Fruit fly (Drosophila melanogaster) whole organism, embryonic: ENCODE data around the gene CG31637.

Experiments used
- Ada2b ChIP-seq: fragments of 200-800 bp; sonication (Bioruptor generic); IDR thresholded peaks from 2 replicates; pipeline ENCODE4 v1.3.6; 2022; ENCODE audit warnings: missing biosample characterization, missing genetic modification characterization
- Atf3 ChIP-seq: fragments of 200-800 bp; sonication (Bioruptor generic); optimal IDR thresholded peaks from 3 replicates; lab custom pipeline; 2016; ENCODE audit warnings: missing biosample characterization, missing genetic modification characterization
- CG10274 ChIP-seq: fragments of 200-800 bp; sonication (Bioruptor generic); optimal IDR thresholded peaks from 3 replicates; lab custom pipeline; 2017; ENCODE audit warnings: missing biosample characterization, mild to moderate bottlenecking, missing genetic modification characterization
- CG10366 ChIP-seq: fragments of 200-800 bp; sonication (Bioruptor generic); IDR thresholded peaks from 2 replicates; pipeline ENCODE4 v1.3.6; 2022; ENCODE audit warnings: missing biosample characterization, missing genetic modification characterization
- CG10543 ChIP-seq: fragments of 200-800 bp; sonication (Bioruptor generic); optimal IDR thresholded peaks from 3 replicates; lab custom pipeline; 2017; ENCODE audit warnings: missing biosample characterization, mild to moderate bottlenecking, missing genetic modification characterization, moderate library complexity
- CG10959 ChIP-seq: fragments of 200-800 bp; sonication (Bioruptor generic); IDR thresholded peaks from 2 replicates; pipeline ENCODE4 v1.3.6; 2022; ENCODE audit warnings: missing biosample characterization, missing genetic modification characterization
- CG11504 ChIP-seq: fragments of 200-800 bp; sonication (Bioruptor generic); optimal IDR thresholded peaks from 3 replicates; lab custom pipeline; 2019; ENCODE audit warnings: missing biosample characterization, mild to moderate bottlenecking, missing genetic modification characterization, moderate library complexity
- CG11696 ChIP-seq: fragments of 200-800 bp; sonication (Bioruptor generic); IDR thresholded peaks from 2 replicates; pipeline ENCODE4 v1.3.6; 2022; ENCODE audit warnings: missing biosample characterization, missing genetic modification characterization
- CG15011 ChIP-seq: fragments of 200-800 bp; sonication (Bioruptor generic); optimal IDR thresholded peaks from 3 replicates; lab custom pipeline; 2018; ENCODE audit warnings: missing biosample characterization, mild to moderate bottlenecking, missing genetic modification characterization
- CG1529 ChIP-seq: fragments of 200-800 bp; sonication (Bioruptor generic); optimal IDR thresholded peaks from 3 replicates; lab custom pipeline; 2018; ENCODE audit warnings: missing biosample characterization, missing genetic modification characterization
- CG16863 ChIP-seq: fragments of 200-800 bp; sonication (Bioruptor generic); optimal IDR thresholded peaks from 3 replicates; lab custom pipeline; 2016; ENCODE audit warnings: missing biosample characterization, missing genetic modification characterization
- CG17359 ChIP-seq: fragments of 200-800 bp; sonication (Bioruptor generic); optimal IDR thresholded peaks from 3 replicates; lab custom pipeline; 2018; ENCODE audit warnings: missing biosample characterization, mild to moderate bottlenecking, missing genetic modification characterization, moderate library complexity
- CG1792 ChIP-seq: fragments of 200-800 bp; sonication (Bioruptor generic); optimal IDR thresholded peaks from 2 replicates; lab custom pipeline; 2016; ENCODE audit warnings: missing biosample characterization, missing genetic modification characterization
- CG18599 ChIP-seq: fragments of 200-800 bp; sonication (Bioruptor generic); optimal IDR thresholded peaks from 3 replicates; lab custom pipeline; 2017; ENCODE audit warnings: missing biosample characterization, missing genetic modification characterization, mild to moderate bottlenecking, moderate library complexity, missing genetic modification reagents
- CG2678 ChIP-seq: fragments of 200-800 bp; sonication (Bioruptor generic); optimal IDR thresholded peaks from 3 replicates; lab custom pipeline; 2019; ENCODE audit warnings: missing biosample characterization, mild to moderate bottlenecking, missing genetic modification characterization, moderate library complexity
- CG32772 ChIP-seq: fragments of 200-800 bp; sonication (Bioruptor generic); IDR thresholded peaks from 2 replicates; pipeline ENCODE4 v1.3.6; 2022; ENCODE audit warnings: missing biosample characterization, missing genetic modification characterization
- CG3726 ChIP-seq: fragments of 200-800 bp; sonication (Bioruptor generic); IDR thresholded peaks from 3 replicates; pipeline ENCODE4, ENCODE4 v1.3.6; 2022; ENCODE audit warnings: missing biosample characterization, missing genetic modification characterization
- CG4730 ChIP-seq: fragments of 200-800 bp; sonication (Bioruptor generic); IDR thresholded peaks from 2 replicates; pipeline ENCODE4 v1.3.6; 2022; ENCODE audit warnings: missing biosample characterization, missing genetic modification characterization
- CG6272 ChIP-seq: fragments of 200-800 bp; sonication (Bioruptor generic); IDR thresholded peaks from 2 replicates; pipeline ENCODE4 v1.3.6; 2022; ENCODE audit warnings: missing biosample characterization, missing genetic modification characterization
- CG6683 ChIP-seq: fragments of 200-800 bp; sonication (Bioruptor generic); optimal IDR thresholded peaks from 2 replicates; lab custom pipeline; 2017; ENCODE audit warnings: missing biosample characterization, mild to moderate bottlenecking, missing genetic modification characterization, missing genetic modification reagents
- Drgx ChIP-seq: fragments of 200-800 bp; sonication (Bioruptor generic); IDR thresholded peaks from 2 replicates; pipeline ENCODE4 v1.3.6; 2022; ENCODE audit warnings: missing biosample characterization, missing genetic modification characterization
- Fer2 ChIP-seq: fragments of 200-800 bp; sonication (Bioruptor generic); optimal IDR thresholded peaks from 2 replicates; lab custom pipeline; 2018; ENCODE audit warnings: missing biosample characterization, mild to moderate bottlenecking, missing genetic modification characterization, moderate library complexity
- Fer3 ChIP-seq: fragments of 200-800 bp; sonication (Bioruptor generic); optimal IDR thresholded peaks from 2 replicates; lab custom pipeline; 2018; ENCODE audit warnings: missing biosample characterization, mild to moderate bottlenecking, missing genetic modification characterization, moderate library complexity
- GATAe ChIP-seq: fragments of 200-800 bp; sonication (Bioruptor generic); conservative IDR thresholded peaks from 2 replicates; pipeline ENCODE4 v1.3.6; 2022; ENCODE audit warnings: missing biosample characterization, missing genetic modification characterization
- Gug ChIP-seq: fragments of 200-800 bp; sonication (Bioruptor generic); IDR thresholded peaks from 4 replicates; pipeline ENCODE4 v1.3.6; 2022; ENCODE audit warnings: missing biosample characterization, missing genetic modification characterization
- HLH3B ChIP-seq: fragments of 200-800 bp; sonication (Bioruptor generic); IDR thresholded peaks from 2 replicates; pipeline ENCODE4 v1.3.6; 2022; ENCODE audit warnings: missing biosample characterization, missing genetic modification characterization
- HLH54F ChIP-seq: fragments of 200-800 bp; sonication (Bioruptor generic); optimal IDR thresholded peaks from 3 replicates; lab custom pipeline; 2016; ENCODE audit warnings: missing biosample characterization, missing genetic modification characterization
- Myb ChIP-seq: fragments of 200-800 bp; sonication (Bioruptor generic); optimal IDR thresholded peaks from 2 replicates; lab custom pipeline; 2016; ENCODE audit warnings: missing biosample characterization, missing genetic modification characterization
- NFAT ChIP-seq: fragments of 200-800 bp; sonication (Bioruptor generic); IDR thresholded peaks from 2 replicates; pipeline ENCODE4 v1.3.6; 2022; ENCODE audit warnings: missing biosample characterization, missing genetic modification characterization
- Pdp1 ChIP-seq, 2 experiments: fragments of 200-800 bp; sonication (Bioruptor generic); optimal IDR thresholded peaks; 3 replicates each; lab custom pipeline; 2016; ENCODE audit warnings: missing biosample characterization in 2 of 2, missing genetic modification characterization in 2 of 2, mild to moderate bottlenecking in 1 of 2, moderate library complexity in 1 of 2
- Xbp1 ChIP-seq: fragments of 200-800 bp; sonication (Bioruptor generic); optimal IDR thresholded peaks from 3 replicates; lab custom pipeline; 2016; ENCODE audit warnings: missing biosample characterization, mild to moderate bottlenecking, missing genetic modification characterization
- al ChIP-seq: fragments of 200-800 bp; sonication (Bioruptor generic); IDR thresholded peaks from 2 replicates; pipeline ENCODE4 v1.3.6; 2022; ENCODE audit warnings: missing biosample characterization, missing genetic modification characterization
- ara ChIP-seq: fragments of 200-800 bp; sonication (Bioruptor generic); IDR thresholded peaks from 2 replicates; pipeline ENCODE4 v1.3.6; 2022; ENCODE audit warnings: missing biosample characterization, missing genetic modification characterization
- danr ChIP-seq: fragments of 200-800 bp; sonication (Bioruptor generic); IDR thresholded peaks from 2 replicates; pipeline ENCODE4 v1.3.6; 2022; ENCODE audit warnings: missing biosample characterization, missing genetic modification characterization
- fru ChIP-seq: fragments of >200 bp; optimal IDR thresholded peaks from 2 replicates; lab custom pipeline; 2017
- gt ChIP-seq: fragments of 200-800 bp; sonication (Bioruptor generic); IDR thresholded peaks from 2 replicates; pipeline ENCODE4 v1.3.6; 2022; ENCODE audit warnings: missing biosample characterization, missing genetic modification characterization
- kah ChIP-seq: fragments of 200-800 bp; sonication (Bioruptor generic); optimal IDR thresholded peaks from 2 replicates; lab custom pipeline; 2018; ENCODE audit warnings: missing biosample characterization, mild to moderate bottlenecking, missing genetic modification characterization
- klu ChIP-seq: fragments of 200-800 bp; sonication (Bioruptor generic); IDR thresholded peaks from 2 replicates; pipeline ENCODE4 v1.3.6; 2022; ENCODE audit warnings: missing biosample characterization, missing genetic modification characterization
- lbe ChIP-seq: fragments of 200-800 bp; sonication (Bioruptor generic); optimal IDR thresholded peaks from 2 replicates; lab custom pipeline; 2016; ENCODE audit warnings: missing biosample characterization, mild to moderate bottlenecking, missing genetic modification characterization
- maf-S ChIP-seq: fragments of 200-800 bp; sonication (Bioruptor generic); optimal IDR thresholded peaks from 2 replicates; lab custom pipeline; 2016; ENCODE audit warnings: missing biosample characterization, missing genetic modification characterization
- mld ChIP-seq: fragments of 200-800 bp; sonication (Bioruptor generic); IDR thresholded peaks from 3 replicates; pipeline ENCODE4 v1.3.6; 2022; ENCODE audit warnings: missing biosample characterization, missing genetic modification characterization; ENCODE audit not compliant: partially characterized antibody
- pho ChIP-seq: fragments of 200-800 bp; sonication (Bioruptor generic); optimal IDR thresholded peaks from 2 replicates; lab custom pipeline; 2016; ENCODE audit warnings: missing biosample characterization, missing genetic modification characterization
- pnt ChIP-seq: fragments of 200-800 bp; sonication (Bioruptor generic); optimal IDR thresholded peaks from 3 replicates; lab custom pipeline; 2016; ENCODE audit warnings: missing biosample characterization, missing genetic modification characterization
- psq ChIP-seq: fragments of 200-800 bp; sonication (Bioruptor generic); optimal IDR thresholded peaks from 2 replicates; lab custom pipeline; 2017; ENCODE audit warnings: missing biosample characterization, missing genetic modification characterization
- pum ChIP-seq: fragments of 200-800 bp; sonication (Bioruptor generic); optimal IDR thresholded peaks from 2 replicates; lab custom pipeline; 2016; ENCODE audit warnings: missing biosample characterization, missing genetic modification characterization
- sima ChIP-seq: fragments of 200-800 bp; sonication (Bioruptor generic); optimal IDR thresholded peaks from 2 replicates; lab custom pipeline; 2016; ENCODE audit warnings: missing biosample characterization, missing genetic modification characterization
- slou ChIP-seq: fragments of 200-800 bp; sonication (Bioruptor generic); optimal IDR thresholded peaks from 3 replicates; lab custom pipeline; 2016; ENCODE audit warnings: missing biosample characterization, missing genetic modification characterization
- sna ChIP-seq: fragments of 200-800 bp; sonication (Bioruptor generic); IDR thresholded peaks from 2 replicates; pipeline ENCODE4 v1.3.6; 2022; ENCODE audit warnings: missing biosample characterization, missing genetic modification characterization; ENCODE audit not compliant: partially characterized antibody
- tio ChIP-seq: fragments of 200-800 bp; sonication (Bioruptor generic); optimal IDR thresholded peaks from 2 replicates; lab custom pipeline; 2017; ENCODE audit warnings: missing biosample characterization, missing genetic modification characterization, inconsistent platforms
- yki ChIP-seq: fragments of >200 bp; optimal IDR thresholded peaks from 3 replicates; lab custom pipeline; 2018

The CG31637 gene

DNA sequence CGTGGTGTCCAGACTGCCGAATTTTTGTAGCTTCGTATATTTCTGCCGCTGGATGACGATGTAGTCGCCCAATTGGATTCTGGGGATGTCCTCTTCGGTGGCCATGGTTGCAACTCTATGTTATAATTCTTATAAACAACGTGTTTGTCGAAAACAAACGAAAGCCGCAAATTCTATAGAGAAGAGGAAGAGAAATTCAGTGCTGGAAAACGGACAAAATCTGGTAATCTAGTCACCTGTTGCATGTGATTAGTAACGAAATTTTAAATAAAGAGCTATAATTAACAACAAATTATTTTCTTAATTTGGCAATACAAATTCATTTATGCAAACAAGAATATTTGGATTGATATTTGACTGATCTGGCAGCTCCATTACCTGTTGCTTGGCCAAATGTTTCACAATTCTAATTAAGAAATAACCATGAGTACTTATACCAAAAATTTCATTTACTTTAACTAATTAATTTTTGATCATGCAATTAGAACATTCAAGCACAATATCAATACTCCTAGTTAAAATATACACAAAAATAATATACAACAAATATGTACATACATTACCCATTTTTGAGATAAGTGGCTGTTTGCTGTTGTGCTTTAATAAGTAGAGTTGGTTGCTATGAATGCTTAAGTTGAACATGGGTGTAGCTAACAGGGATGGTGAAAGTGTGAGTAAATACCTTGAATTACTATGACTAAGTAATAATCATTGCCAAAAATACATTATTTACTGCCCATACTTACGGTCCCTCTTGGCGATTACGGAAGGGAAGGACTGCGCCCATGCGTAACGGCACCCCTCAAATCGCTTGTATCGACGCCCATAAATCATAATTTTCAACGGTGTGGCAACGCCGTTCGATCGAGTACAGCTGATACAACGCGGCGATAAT lies 63.3 kb downstream of the CG31637 start, which contains the start of the genes Trmt6 and Ent2 (continued):
- TF ChIP-seq CG10959 (GFP tag; lab: Robert Waterston, UW) (peak; percentile 94), GATAe (GFP tag; lab: Robert Waterston, UW) (peak; percentile 96), CG6683 (peak; percentile 81), CG17359 (tag; lab: Kevin White, UChicago) (peak; percentile 94), fru (lab: Kevin White, UChicago) (no peak), psq (GFP tag; lab: Kevin White, UChicago) (peak; percentile 83), Drgx (GFP tag; lab: Robert Waterston, UW) (peak; percentile 97), HLH54F (GFP tag; lab: Kevin White, UChicago) (peak; percentile 98), slou (GFP tag; lab: Kevin White, UChicago) (peak; percentile 93), danr (peak; percentile 94), Atf3 (peak; percentile 93), lbe (peak; percentile 91), ara (GFP tag; lab: Robert Waterston, UW) (peak; percentile 97), mld (GFP tag; lab: Robert Waterston, UW) (no peak), Xbp1 (GFP tag; lab: Kevin White, UChicago) (peak; percentile 98), CG6272 (peak; percentile 98), CG18599 (GFP tag; lab: Kevin White, UChicago) (peak; percentile 95), CG11504 (tag; lab: Kevin White, UChicago) (peak; percentile 93), CG11696 (GFP tag; lab: Robert Waterston, UW) (peak; percentile 92), CG3726 (peak; percentile 97), tio (peak; percentile 86), maf-S (GFP tag; lab: Kevin White, UChicago) (peak; percentile 94), pho (GFP tag; lab: Kevin White, UChicago) (peak; percentile 97), klu (GFP tag; lab: Robert Waterston, UW) (peak; percentile 95), Ada2b (GFP tag; lab: Robert Waterston, UW) (peak; percentile 98), pum (peak; percentile 92), CG10274 (peak; percentile 87), CG2678 (tag; lab: Kevin White, UChicago) (peak; percentile 96), sna (GFP tag; lab: Robert Waterston, UW) (no peak), Myb (GFP tag; lab: Kevin White, UChicago) (peak; percentile 86), gt (GFP tag; lab: Robert Waterston, UW) (peak; percentile 86), CG15011 (GFP tag; lab: Kevin White, UChicago) (peak; percentile 91), Gug (GFP tag; lab: Robert Waterston, UW) (peak; percentile 99), HLH3B (GFP tag; lab: Robert Waterston, UW) (peak; percentile 98), sima (peak; percentile 85), Fer2 (tag; lab: Kevin White, UChicago) (peak; percentile 87), pnt (peak; percentile 97), CG16863 (peak; percentile 94), Pdp1 (GFP tag; optimal IDR thresholded peaks at IDR 0.05; lab: Kevin White, UChicago) (peak; percentile 96 to 97), al (GFP tag; lab: Robert Waterston, UW) (peak; percentile 96), CG4730 (peak; percentile 97), CG10366 (GFP tag; lab: Robert Waterston, UW) (peak; percentile 98), CG1792 (GFP tag; lab: Kevin White, UChicago) (peak; percentile 96), CG32772 (GFP tag; lab: Robert Waterston, UW) (peak; percentile 98), CG10543 (peak; percentile 95), kah (GFP tag; lab: Kevin White, UChicago) (peak; percentile 95), Fer3 (tag; lab: Kevin White, UChicago) (peak; percentile 96), NFAT (GFP tag; lab: Robert Waterston, UW) (peak; percentile 98), CG1529 (GFP tag; lab: Kevin White, UChicago) (peak; percentile 82), yki (lab: Kevin White, UChicago) (no peak)
